Fruit fly (Drosophila melanogaster) whole organism, embryonic: ENCODE measurements around the gene Bug22.

Experiments
- ATbp ChIP-seq: fragments of 200-800 bp; sonication (Bioruptor generic); optimal IDR thresholded peaks from 2 replicates; lab custom pipeline; 2017; ENCODE audit warnings: missing biosample characterization, mild to moderate bottlenecking, missing genetic modification characterization, missing genetic modification reagents
- Atf-2 ChIP-seq: fragments of 200-800 bp; sonication (Bioruptor generic); optimal IDR thresholded peaks from 2 replicates; lab custom pipeline; 2016; ENCODE audit warnings: missing biosample characterization, missing genetic modification characterization
- Bdp1 ChIP-seq: fragments of 200-800 bp; sonication (Bioruptor generic); optimal IDR thresholded peaks from 3 replicates; lab custom pipeline; 2016; ENCODE audit warnings: missing biosample characterization, missing genetic modification characterization
- CG10959 ChIP-seq: fragments of 200-800 bp; sonication (Bioruptor generic); IDR thresholded peaks from 2 replicates; pipeline ENCODE4 v1.3.6; 2022; ENCODE audit warnings: missing biosample characterization, missing genetic modification characterization
- CG11247 ChIP-seq: fragments of 200-800 bp; sonication (Bioruptor generic); IDR thresholded peaks from 2 replicates; pipeline ENCODE4 v1.3.6; 2022; ENCODE audit warnings: missing biosample characterization, missing genetic modification characterization
- CG17361 ChIP-seq: fragments of 200-800 bp; sonication (Bioruptor generic); IDR thresholded peaks from 3 replicates; pipeline ENCODE4 v1.3.6; 2022; ENCODE audit warnings: missing biosample characterization, missing genetic modification characterization
- CG18011 ChIP-seq: fragments of 200-800 bp; sonication (Bioruptor generic); optimal IDR thresholded peaks from 2 replicates; lab custom pipeline; 2017; ENCODE audit warnings: missing biosample characterization, missing genetic modification characterization, mild to moderate bottlenecking, moderate library complexity, missing genotype
- CG2129 ChIP-seq: fragments of 200-800 bp; sonication (Bioruptor generic); IDR thresholded peaks from 2 replicates; pipeline ENCODE4 v1.3.6; 2022; ENCODE audit warnings: missing biosample characterization, missing genetic modification characterization; ENCODE audit not compliant: partially characterized antibody
- CG2202 ChIP-seq: fragments of 200-800 bp; sonication (Bioruptor generic); optimal IDR thresholded peaks from 2 replicates; lab custom pipeline; 2018; ENCODE audit warnings: missing biosample characterization, mild to moderate bottlenecking, missing genetic modification characterization
- CG3065 ChIP-seq: fragments of 200-800 bp; sonication (Bioruptor generic); optimal IDR thresholded peaks from 2 replicates; lab custom pipeline; 2016; ENCODE audit warnings: missing biosample characterization, missing genetic modification characterization
- CG31224 ChIP-seq: fragments of 200-800 bp; sonication (Bioruptor generic); IDR thresholded peaks from 2 replicates; pipeline ENCODE4 v1.3.6; 2022; ENCODE audit warnings: missing biosample characterization, missing genetic modification characterization
- CG4360 ChIP-seq: fragments of 200-800 bp; sonication (Bioruptor generic); IDR thresholded peaks from 2 replicates; pipeline ENCODE4 v1.3.6; 2022; ENCODE audit warnings: missing biosample characterization, missing genetic modification characterization
- CG4820 ChIP-seq: fragments of 200-800 bp; sonication (Bioruptor generic); optimal IDR thresholded peaks from 3 replicates; lab custom pipeline; 2016; ENCODE audit warnings: missing biosample characterization, missing genetic modification characterization
- CG6791 ChIP-seq: fragments of 200-800 bp; sonication (Bioruptor generic); IDR thresholded peaks from 3 replicates; pipeline ENCODE4 v1.3.6; 2022; ENCODE audit warnings: missing biosample characterization, missing genetic modification characterization; ENCODE audit not compliant: partially characterized antibody
- CG7928 ChIP-seq: fragments of 200-800 bp; sonication (Bioruptor generic); optimal IDR thresholded peaks from 2 replicates; lab custom pipeline; 2017; ENCODE audit warnings: missing biosample characterization, mild to moderate bottlenecking, missing genetic modification characterization
- CG8359 ChIP-seq: fragments of 200-800 bp; sonication (Bioruptor generic); optimal IDR thresholded peaks from 2 replicates; lab custom pipeline; 2017; ENCODE audit warnings: missing biosample characterization, mild to moderate bottlenecking, missing genetic modification characterization, borderline replicate concordance
- CG9817 ChIP-seq: fragments of 200-800 bp; sonication (Bioruptor generic); optimal IDR thresholded peaks from 2 replicates; lab custom pipeline; 2018; ENCODE audit warnings: missing biosample characterization, mild to moderate bottlenecking, missing genetic modification characterization, moderate library complexity
- CG9932 ChIP-seq: fragments of 200-800 bp; sonication (Bioruptor generic); IDR thresholded peaks from 2 replicates; pipeline ENCODE4 v1.3.6; 2022; ENCODE audit warnings: missing biosample characterization, missing genetic modification characterization
- CrebB ChIP-seq: fragments of 200-800 bp; sonication (Bioruptor generic); optimal IDR thresholded peaks from 3 replicates; lab custom pipeline; 2018; ENCODE audit warnings: missing biosample characterization, mild to moderate bottlenecking, missing genetic modification characterization
- Dad ChIP-seq: fragments of 200-800 bp; sonication (Bioruptor generic); optimal IDR thresholded peaks from 3 replicates; lab custom pipeline; 2016; ENCODE audit warnings: missing biosample characterization, missing genetic modification characterization
- GATAe ChIP-seq: fragments of 200-800 bp; sonication (Bioruptor generic); conservative IDR thresholded peaks from 2 replicates; pipeline ENCODE4 v1.3.6; 2022; ENCODE audit warnings: missing biosample characterization, missing genetic modification characterization
- Gsc ChIP-seq: fragments of 200-800 bp; sonication (Bioruptor generic); IDR thresholded peaks from 2 replicates; pipeline ENCODE4 v1.3.6; 2022; ENCODE audit warnings: missing biosample characterization, missing genetic modification characterization
- Hand ChIP-seq: fragments of 200-800 bp; sonication (Bioruptor generic); optimal IDR thresholded peaks from 2 replicates; lab custom pipeline; 2017; ENCODE audit warnings: mild to moderate bottlenecking, missing biosample characterization, missing genetic modification reagents, missing genetic modification characterization
- HmgZ ChIP-seq: fragments of 200-800 bp; sonication (Bioruptor generic); optimal IDR thresholded peaks from 2 replicates; lab custom pipeline; 2018; ENCODE audit warnings: missing biosample characterization, mild to moderate bottlenecking, missing genetic modification characterization
- Hr3 ChIP-seq: fragments of 200-800 bp; sonication (Bioruptor generic); optimal IDR thresholded peaks from 3 replicates; lab custom pipeline; 2016; ENCODE audit warnings: missing biosample characterization, missing genetic modification characterization
- Hsf ChIP-seq: fragments of 200-800 bp; sonication (Bioruptor generic); optimal IDR thresholded peaks from 3 replicates; lab custom pipeline; 2016; ENCODE audit warnings: missing biosample characterization, missing genetic modification characterization
- Nf-YB ChIP-seq: fragments of 200-800 bp; sonication (Bioruptor generic); optimal IDR thresholded peaks from 3 replicates; lab custom pipeline; 2019; ENCODE audit warnings: missing biosample characterization, mild to moderate bottlenecking, missing genetic modification characterization, moderate library complexity
- Ptx1 ChIP-seq: fragments of 200-800 bp; sonication (Bioruptor generic); IDR thresholded peaks from 2 replicates; pipeline ENCODE4 v1.3.6; 2022; ENCODE audit warnings: missing biosample characterization, missing genetic modification characterization
- Side ChIP-seq: fragments of 200-800 bp; sonication (Bioruptor generic); optimal IDR thresholded peaks from 2 replicates; lab custom pipeline; 2016; ENCODE audit warnings: missing biosample characterization, missing genetic modification characterization
- Sin3A ChIP-seq: fragments of >200 bp; optimal IDR thresholded peaks from 2 replicates; lab custom pipeline; 2018
- Six4 ChIP-seq: fragments of 200-800 bp; sonication (Bioruptor generic); optimal IDR thresholded peaks from 2 replicates; lab custom pipeline; 2016; ENCODE audit warnings: missing biosample characterization, missing genetic modification characterization
- btn ChIP-seq: fragments of 200-800 bp; sonication (Bioruptor generic); optimal IDR thresholded peaks from 2 replicates; lab custom pipeline; 2016; ENCODE audit warnings: missing biosample characterization, missing genetic modification characterization
- dati ChIP-seq: fragments of 200-800 bp; sonication (Bioruptor generic); IDR thresholded peaks from 2 replicates; pipeline ENCODE4 v1.3.6; 2022; ENCODE audit warnings: missing biosample characterization, missing genetic modification characterization
- fru ChIP-seq: fragments of >200 bp; optimal IDR thresholded peaks from 2 replicates; lab custom pipeline; 2017
- gcm ChIP-seq: fragments of 200-800 bp; sonication (Bioruptor generic); optimal IDR thresholded peaks from 2 replicates; lab custom pipeline; 2019; ENCODE audit warnings: missing biosample characterization, mild to moderate bottlenecking, missing genetic modification characterization, moderate library complexity
- gro ChIP-seq: fragments of 200-800 bp; sonication (Bioruptor generic); optimal IDR thresholded peaks from 2 replicates; lab custom pipeline; 2016; ENCODE audit warnings: missing biosample characterization, missing genetic modification characterization
- hkb ChIP-seq, 2 experiments: fragments of 200-800 bp in 1 of 2; fragments of >200 bp in 1 of 2; sonication (Bioruptor generic) in 1 of 2; IDR thresholded peaks in 1 of 2; optimal IDR thresholded peaks in 1 of 2; 2 replicates each; pipeline versions ENCODE4 v1.3.6 to Lab custom; 2017 to 2022; ENCODE audit warnings: missing biosample characterization in 1 of 2, missing genetic modification characterization in 1 of 2
- hth ChIP-seq: fragments of >200 bp; optimal IDR thresholded peaks from 2 replicates; lab custom pipeline; 2017; ENCODE audit warnings: inconsistent platforms
- inv ChIP-seq: fragments of 200-800 bp; sonication (Bioruptor generic); IDR thresholded peaks from 2 replicates; pipeline ENCODE4 v1.3.6; 2022; ENCODE audit warnings: missing biosample characterization, missing genetic modification characterization; ENCODE audit not compliant: partially characterized antibody
- jing ChIP-seq: fragments of 200-800 bp; sonication (Bioruptor generic); optimal IDR thresholded peaks from 2 replicates; lab custom pipeline; 2018; ENCODE audit warnings: missing biosample characterization, mild to moderate bottlenecking, missing genetic modification characterization
- ken ChIP-seq: fragments of 200-800 bp; sonication (Bioruptor generic); IDR thresholded peaks from 3 replicates; pipeline ENCODE4 v1.3.6; 2022; ENCODE audit warnings: missing biosample characterization, missing genetic modification characterization
- kni ChIP-seq: fragments of 200-800 bp; sonication (Bioruptor generic); optimal IDR thresholded peaks from 3 replicates; lab custom pipeline; 2017; ENCODE audit warnings: mild to moderate bottlenecking, missing biosample characterization, missing genetic modification reagents, missing genetic modification characterization
- pho ChIP-seq: fragments of 200-800 bp; sonication (Bioruptor generic); optimal IDR thresholded peaks from 2 replicates; lab custom pipeline; 2016; ENCODE audit warnings: missing biosample characterization, missing genetic modification characterization
- pzg ChIP-seq: fragments of 200-800 bp; sonication (Bioruptor generic); optimal IDR thresholded peaks from 3 replicates; lab custom pipeline; 2018; ENCODE audit warnings: missing biosample characterization, mild to moderate bottlenecking, missing genetic modification characterization, moderate library complexity
- repo ChIP-seq: fragments of 200-800 bp; sonication (Bioruptor generic); optimal IDR thresholded peaks from 2 replicates; lab custom pipeline; 2016; ENCODE audit warnings: missing biosample characterization, missing genetic modification characterization
- ro ChIP-seq: fragments of 200-800 bp; sonication (Bioruptor generic); IDR thresholded peaks from 2 replicates; pipeline ENCODE4 v1.3.6; 2022; ENCODE audit warnings: missing biosample characterization, missing genetic modification characterization
- row ChIP-seq: fragments of 200-800 bp; sonication (Bioruptor generic); IDR thresholded peaks from 3 replicates; pipeline ENCODE4 v1.3.6; 2022; ENCODE audit warnings: missing biosample characterization, missing genetic modification characterization
- run ChIP-seq: fragments of 200-800 bp; sonication (Bioruptor generic); optimal IDR thresholded peaks from 3 replicates; lab custom pipeline; 2018; ENCODE audit warnings: missing biosample characterization, mild to moderate bottlenecking, missing genetic modification characterization
- ssp ChIP-seq: fragments of 200-800 bp; sonication (Bioruptor generic); IDR thresholded peaks from 2 replicates; pipeline ENCODE4 v1.3.6; 2022; ENCODE audit warnings: missing biosample characterization, missing genetic modification characterization
- zfh2 ChIP-seq: fragments of 200-800 bp; sonication (Bioruptor generic); optimal IDR thresholded peaks from 2 replicates; lab custom pipeline; 2016; ENCODE audit warnings: missing biosample characterization, missing genetic modification characterization

The Bug22 gene

DNA sequence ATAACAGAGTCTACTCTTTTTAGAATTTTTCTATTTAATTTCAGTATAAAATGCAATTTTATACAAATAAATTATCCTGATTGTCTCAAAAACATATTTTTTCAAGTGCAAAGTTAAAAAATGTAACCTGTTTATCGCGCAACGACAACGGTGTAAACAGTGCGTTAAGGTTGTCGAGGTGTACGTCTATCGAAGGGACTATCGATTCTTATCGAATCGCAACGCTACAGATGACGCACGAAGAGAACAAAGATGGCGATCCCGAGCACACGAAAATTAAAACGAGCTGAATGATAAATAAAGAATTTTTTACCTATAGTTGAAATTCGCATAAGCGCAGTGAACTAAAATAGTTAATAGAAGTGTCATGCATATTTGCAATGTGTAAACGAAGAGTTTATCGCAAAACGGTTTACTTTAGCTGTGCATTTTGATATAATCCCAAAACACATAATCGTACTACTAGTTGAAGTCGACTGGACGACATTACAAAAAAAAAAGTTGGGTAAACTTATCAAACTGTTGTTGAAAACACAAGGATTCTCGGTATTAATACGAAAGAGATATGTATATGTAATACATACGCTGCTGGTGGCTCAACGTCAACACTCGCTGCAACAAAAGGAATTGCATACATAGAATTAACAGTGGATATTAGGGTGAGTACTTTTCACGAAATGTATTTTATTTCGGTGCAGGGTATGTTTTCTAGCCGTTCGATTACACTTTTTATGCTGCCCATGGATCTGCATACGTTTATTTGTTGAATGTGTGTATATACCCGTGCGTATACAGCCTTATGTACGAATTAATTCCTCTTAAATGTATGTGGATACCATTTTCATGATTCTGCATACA is 42.6 kb downstream of the Bug22 start, which contains the start of gene da (continued):
- TF ChIP-seq dati (GFP tag; lab: Robert Waterston, UW): no peak
- peak; percentile 33; the same call in 1 of the 2 replicates for TF ChIP-seq inv (GFP tag; lab: Robert Waterston, UW)
- peak; percentile 75; the same call in 1 of the 2 replicates for TF ChIP-seq CG9932 (GFP tag; lab: Robert Waterston, UW)
- peak; percentile 40; the same call in 1 of the 2 replicates for TF ChIP-seq CG31224
- no peak for TF ChIP-seq ro (GFP tag; lab: Robert Waterston, UW)
- no peak for TF ChIP-seq repo (GFP tag; lab: Kevin White, UChicago)
- no peak for TF ChIP-seq ATbp (GFP tag; lab: Kevin White, UChicago)
- TF ChIP-seq CG11247 (GFP tag; lab: Robert Waterston, UW): peak; percentile 54; the same call in 1 of the 2 replicates
- TF ChIP-seq Dad: peak; percentile 45
- no peak for TF ChIP-seq btn (GFP tag; lab: Kevin White, UChicago)
- no peak for TF ChIP-seq hkb (optimal IDR thresholded peaks at IDR 0.05; lab: Kevin White, UChicago)
- peak; percentile 54 for TF ChIP-seq hkb (GFP tag; IDR thresholded peaks at IDR 0.05; lab: Robert Waterston, UW)
- TF ChIP-seq CG7928 (GFP tag; lab: Kevin White, UChicago): no peak
- TF ChIP-seq HmgZ (tag; lab: Kevin White, UChicago): peak; percentile 41
- TF ChIP-seq ssp (GFP tag; lab: Robert Waterston, UW): peak; percentile 98
- TF ChIP-seq CG2202 (tag; lab: Kevin White, UChicago): no peak
- no peak for TF ChIP-seq Gsc (GFP tag; lab: Robert Waterston, UW)
- TF ChIP-seq fru: no peak
- TF ChIP-seq Ptx1 (GFP tag; lab: Robert Waterston, UW): peak; percentile 54
- no peak for TF ChIP-seq CG2129 (GFP tag; lab: Robert Waterston, UW)
- peak; percentile 60; the same call in 1 of the 3 replicates for TF ChIP-seq CG6791
- TF ChIP-seq row (GFP tag; lab: Robert Waterston, UW): peak; percentile 85
- TF ChIP-seq GATAe: no peak
- TF ChIP-seq gcm: no peak
- no peak for TF ChIP-seq Bdp1 (GFP tag; lab: Kevin White, UChicago)
- no peak for TF ChIP-seq CG4360 (GFP tag; lab: Robert Waterston, UW)
- TF ChIP-seq zfh2 (GFP tag; lab: Kevin White, UChicago): peak; percentile 69
- no peak for TF ChIP-seq run
- TF ChIP-seq Atf-2 (GFP tag; lab: Kevin White, UChicago): no peak
- TF ChIP-seq CG9817: no peak
- TF ChIP-seq CG18011 (GFP tag; lab: Kevin White, UChicago): peak; percentile 20
- TF ChIP-seq gro (GFP tag; lab: Kevin White, UChicago): peak; percentile 61
- peak; percentile 35 for TF ChIP-seq CG4820
- TF ChIP-seq Hsf: peak; percentile 73
- no peak for TF ChIP-seq CG3065 (GFP tag; lab: Kevin White, UChicago)
- TF ChIP-seq jing: no peak
- no peak for TF ChIP-seq CG10959 (GFP tag; lab: Robert Waterston, UW)
- no peak for TF ChIP-seq Sin3A
- TF ChIP-seq CG17361: peak; percentile 58; the same call in 1 of the 3 replicates
- TF ChIP-seq ken (GFP tag; lab: Robert Waterston, UW): peak; percentile 49; the same call in 1 of the 3 replicates
- peak; percentile 73 for TF ChIP-seq pho (GFP tag; lab: Kevin White, UChicago)
- peak; percentile 15 for TF ChIP-seq Six4 (GFP tag; lab: Kevin White, UChicago)
- TF ChIP-seq hth (lab: Kevin White, UChicago): no peak
- TF ChIP-seq Hand (GFP tag; lab: Kevin White, UChicago): no peak
- peak; percentile 43 for TF ChIP-seq CrebB
- peak; percentile 61 for TF ChIP-seq Hr3 (GFP tag; lab: Kevin White, UChicago)
- TF ChIP-seq pzg (GFP tag; lab: Kevin White, UChicago): peak; percentile 86
- TF ChIP-seq CG8359 (GFP tag; lab: Kevin White, UChicago): no peak
- no peak for TF ChIP-seq kni (GFP tag; lab: Kevin White, UChicago)
- TF ChIP-seq Side: peak; percentile 38
- peak; percentile 38 for TF ChIP-seq Nf-YB (GFP tag; lab: Kevin White, UChicago)
